Worm (Caenorhabditis elegans): ENCODE measurements around the gene ndub-6.

Gene ndub-6

DNA sequence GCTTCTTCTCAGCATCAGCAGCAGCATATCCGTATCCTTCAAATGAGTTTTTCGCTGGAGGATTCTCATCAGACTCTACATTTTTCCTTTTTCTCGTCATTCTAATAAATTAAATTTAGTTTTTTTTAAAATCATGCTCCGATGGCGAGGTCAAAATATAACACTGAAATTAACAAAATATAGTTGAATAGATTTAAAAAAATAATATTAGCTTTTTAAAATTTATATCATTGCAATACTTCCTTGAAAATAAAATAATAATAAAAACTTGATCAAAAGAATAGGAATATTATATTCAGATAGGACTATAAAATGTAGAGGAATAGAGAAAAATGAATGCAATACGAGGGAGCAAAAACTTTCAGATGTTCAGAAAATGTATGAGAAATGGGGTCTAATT, 35.8 kb downstream of the ndub-6 start, which contains the start of gene ZK792.5:
TSS of gene ZK792.5 (minus strand) at position 101 of the 400 bp plus-strand sequence.
- no peak for TF ChIP-seq tbp1 (GFP tag; optimal IDR thresholded peaks at IDR 0.05)
- TF ChIP-seq attf-6 (GFP tag; IDR thresholded peaks at IDR 0.05): 0 out of 2 replicates have a peak, but pooled peaks have one; percentile 1

ce11 chrIV:11690988-11691387, 38.8 kb downstream of the ndub-6 start, which contains the start of gene let-60:
Gene let-60 (minus strand): TSS chrIV:11691088.
- TF ChIP-seq madf-8 (GFP tag; conservative IDR thresholded peaks at IDR 0.05) (no peak), rpc-1 (optimal IDR thresholded peaks at IDR 0.05) (no peak), rpc-1 (tag; optimal IDR thresholded peaks at IDR 0.05) (no peak)

ce11 chrIV:11691524-11691923, 39.3 kb downstream of the ndub-6 start:
- TF ChIP-seq F49E8.2 (tag; optimal IDR thresholded peaks at IDR 0.05; ENCODE audit: insufficient read depth) (no peak), snpc-4 (GFP tag; optimal IDR thresholded peaks at IDR 0.05) (no peak), snpc-4 (tag; optimal IDR thresholded peaks at IDR 0.05) (peak in 1 of 4 experiments; percentile 25), nhr-80 (tag; optimal IDR thresholded peaks at IDR 0.05) (peak; percentile 12), lir-1 (GFP tag; conservative IDR thresholded peaks at IDR 0.05) (no peak), cebp-1 (GFP tag; IDR thresholded peaks at IDR 0.05) (no peak), cebp-1 (tag; optimal IDR thresholded peaks at IDR 0.05) (peak; percentile 22)

DNA sequence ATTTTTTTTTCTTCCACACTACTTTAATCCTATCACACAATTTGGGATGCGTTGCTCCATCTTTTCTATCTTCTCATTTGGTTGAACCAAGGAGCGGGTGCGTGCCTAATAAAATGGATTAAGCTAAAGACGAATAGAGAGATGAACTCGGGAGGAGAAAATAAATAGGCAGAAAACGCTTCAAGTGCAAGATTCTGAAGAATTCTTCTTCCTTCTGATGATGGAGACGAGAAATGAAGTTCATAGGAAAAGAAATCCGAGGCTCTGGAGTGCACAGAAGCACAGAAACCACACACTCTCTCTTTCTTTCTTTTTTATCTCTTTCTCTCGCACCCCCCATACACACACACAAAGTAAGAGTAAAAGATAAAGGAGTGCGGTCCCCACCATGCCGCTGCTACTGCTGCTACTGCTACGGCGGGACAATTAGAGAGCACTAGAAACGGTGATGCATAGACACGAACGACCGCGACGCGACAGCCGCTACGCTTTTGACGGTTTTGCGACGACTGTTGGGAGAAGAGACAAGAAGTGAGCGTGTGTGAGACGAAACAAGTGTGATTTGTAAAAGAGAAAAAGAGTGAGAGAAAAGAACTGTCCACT, 40.0 kb downstream of the ndub-6 start:
- TF ChIP-seq let-607 (tag; optimal IDR thresholded peaks at IDR 0.05) (peak in 1 of 2 experiments; percentile 53), egl-18 (GFP tag; IDR thresholded peaks at IDR 0.05) (no peak), Y95B8A.8 (GFP tag; IDR thresholded peaks at IDR 0.05) (no peak), mxl-1 (tag; optimal IDR thresholded peaks at IDR 0.05) (no peak), ztf-6 (GFP tag; IDR thresholded peaks at IDR 0.05) (no peak), bed-1 (GFP tag; IDR thresholded peaks at IDR 0.05) (no peak), ceh-27 (GFP tag; optimal IDR thresholded peaks at IDR 0.05) (peak; percentile 32), nfya-1 (tag; optimal IDR thresholded peaks at IDR 0.05; ENCODE audit: borderline replicate concordance, insufficient read depth) (no peak), C06A6.2 (GFP tag; conservative IDR thresholded peaks at IDR 0.05) (no peak), ztf-22 (GFP tag; optimal IDR thresholded peaks at IDR 0.05) (peak; percentile 79), pha-4 (tag; optimal IDR thresholded peaks at IDR 0.05) (no peak), ceh-91 (GFP tag; IDR thresholded peaks at IDR 0.05) (no peak), Y79H2A.3 (GFP tag; conservative IDR thresholded peaks at IDR 0.05) (no peak), ztf-28 (GFP tag; IDR thresholded peaks at IDR 0.05) (no peak), B0336.3 (GFP tag; IDR thresholded peaks at IDR 0.05) (peak; percentile 86), snpc-3.4 (tag; optimal IDR thresholded peaks at IDR 0.05) (no peak), attf-5 (GFP tag; optimal IDR thresholded peaks at IDR 0.05) (peak; percentile 92), dox-1 (GFP tag; IDR thresholded peaks at IDR 0.05) (peak; percentile 83), ZK185.1 (tag; optimal IDR thresholded peaks at IDR 0.05; ENCODE audit: poor library complexity, severe bottlenecking) (peak; percentile 53), nhr-179 (tag; optimal IDR thresholded peaks at IDR 0.05) (no peak), rcor-1 (GFP tag; IDR thresholded peaks at IDR 0.05) (0 out of 2 replicates have a peak, but pooled peaks have one; percentile 23), madf-10 (tag; optimal IDR thresholded peaks at IDR 0.05) (peak; percentile 94), K12H6.12 (tag; optimal IDR thresholded peaks at IDR 0.05) (peak; percentile 66), rec-8 (tag; optimal IDR thresholded peaks at IDR 0.05) (no peak), lsy-27 (tag; optimal IDR thresholded peaks at IDR 0.05; ENCODE audit: borderline replicate concordance, insufficient read depth) (no peak), rpc-1 (optimal IDR thresholded peaks at IDR 0.05) (no peak), rpc-1 (tag; optimal IDR thresholded peaks at IDR 0.05) (no peak), attf-3 (GFP tag; conservative IDR thresholded peaks at IDR 0.05) (no peak), aptf-2 (GFP tag; conservative IDR thresholded peaks at IDR 0.05) (no peak), ztf-26 (tag; optimal IDR thresholded peaks at IDR 0.05) (peak; percentile 55), madf-6 (GFP tag; IDR thresholded peaks at IDR 0.05) (no peak), F33H1.4 (GFP tag; IDR thresholded peaks at IDR 0.05) (no peak)

All from whole organism, young adult.